Fruit fly (Drosophila melanogaster): ENCODE results near the gene Catsup.

dm6 chr2L:19045111-19045560 lies 3.5 kb downstream of the Catsup start, which contains the start of the genes Ttc19 and Acn:
- TF ChIP-seq Vsx2 (GFP tag; optimal IDR thresholded peaks at IDR 0.05; ENCODE audit: partially characterized antibody), result no peak
- TF ChIP-seq lola (GFP tag; optimal IDR thresholded peaks at IDR 0.05), result no peak
- TF ChIP-seq jim (GFP tag; optimal IDR thresholded peaks at IDR 0.05), result no peak
- TF ChIP-seq Dfd (GFP tag; optimal IDR thresholded peaks at IDR 0.05), result no peak
- peak; percentile 88 for TF ChIP-seq fru (GFP tag; optimal IDR thresholded peaks at IDR 0.05)
- TF ChIP-seq dsf (GFP tag; optimal IDR thresholded peaks at IDR 0.05; ENCODE audit: borderline replicate concordance), result peak; percentile 93
- no peak for TF ChIP-seq Rel (GFP tag; optimal IDR thresholded peaks at IDR 0.05)
- peak; percentile 45 for TF ChIP-seq Rel (tag; optimal IDR thresholded peaks at IDR 0.05)
- TF ChIP-seq CG32264 (GFP tag; optimal IDR thresholded peaks at IDR 0.05), result peak; percentile 76
- peak; percentile 75 for TF ChIP-seq OdsH (GFP tag; optimal IDR thresholded peaks at IDR 0.05)
- peak; percentile 90 for TF ChIP-seq rgr (GFP tag; optimal IDR thresholded peaks at IDR 0.05)
